Fruit fly (Drosophila melanogaster) whole organism, embryonic: ENCODE data around the gene TyrRII.
A peak's percentile ranks its signal among the peaks of the same experiment; 100 is the strongest.

Experiments used
- Ada2b ChIP-seq: fragments of 200-800 bp; sonication (Bioruptor generic); IDR thresholded peaks from 2 replicates; pipeline ENCODE4 v1.3.6; 2022; ENCODE audit warnings: missing biosample characterization, missing genetic modification characterization
- Bdp1 ChIP-seq: fragments of 200-800 bp; sonication (Bioruptor generic); optimal IDR thresholded peaks from 3 replicates; lab custom pipeline; 2016; ENCODE audit warnings: missing biosample characterization, missing genetic modification characterization
- CG10209 ChIP-seq: fragments of 200-800 bp; sonication (Bioruptor generic); optimal IDR thresholded peaks from 3 replicates; lab custom pipeline; 2017; ENCODE audit warnings: missing biosample characterization, mild to moderate bottlenecking, missing genetic modification characterization, missing genetic modification reagents
- CG11093 ChIP-seq: fragments of 200-800 bp; sonication (Bioruptor generic); IDR thresholded peaks from 3 replicates; pipeline ENCODE4 v1.3.6; 2022; ENCODE audit warnings: missing biosample characterization, missing genetic modification characterization
- CG11456 ChIP-seq: fragments of 200-800 bp; sonication (Bioruptor generic); IDR thresholded peaks from 3 replicates; pipeline ENCODE4 v1.3.6; 2022; ENCODE audit warnings: missing biosample characterization, missing genetic modification characterization
- CG11695 ChIP-seq: fragments of 200-800 bp; sonication (Bioruptor generic); IDR thresholded peaks from 3 replicates; pipeline ENCODE4 v1.3.6; 2022; ENCODE audit warnings: missing biosample characterization, missing genetic modification characterization
- CG12391 ChIP-seq: fragments of 200-800 bp; sonication (Bioruptor generic); optimal IDR thresholded peaks from 3 replicates; lab custom pipeline; 2018; ENCODE audit warnings: missing biosample characterization, mild to moderate bottlenecking, missing genetic modification characterization, moderate library complexity
- CG12659 ChIP-seq: fragments of 200-800 bp; sonication (Bioruptor generic); optimal IDR thresholded peaks from 3 replicates; lab custom pipeline; 2017; ENCODE audit warnings: mild to moderate bottlenecking, missing biosample characterization, missing genetic modification reagents, missing genetic modification characterization
- CG13123 ChIP-seq: fragments of 200-800 bp; sonication (Bioruptor generic); optimal IDR thresholded peaks from 2 replicates; lab custom pipeline; 2016; ENCODE audit warnings: missing biosample characterization, missing genetic modification characterization
- CG15479 ChIP-seq: fragments of 200-800 bp; sonication (Bioruptor generic); optimal IDR thresholded peaks from 3 replicates; lab custom pipeline; 2019; ENCODE audit warnings: missing biosample characterization, mild to moderate bottlenecking, missing genetic modification characterization, moderate library complexity
- CG15514 ChIP-seq: fragments of 200-800 bp; sonication (Bioruptor generic); optimal IDR thresholded peaks from 3 replicates; lab custom pipeline; 2017; ENCODE audit warnings: missing biosample characterization, missing genetic modification characterization, mild to moderate bottlenecking, moderate library complexity, missing genetic modification reagents
- CG15601 ChIP-seq: fragments of 200-800 bp; sonication (Bioruptor generic); optimal IDR thresholded peaks from 3 replicates; lab custom pipeline; 2019; ENCODE audit warnings: missing biosample characterization, mild to moderate bottlenecking, missing genetic modification characterization, moderate library complexity
- CG16813 ChIP-seq: fragments of 200-800 bp; sonication (Bioruptor generic); IDR thresholded peaks from 3 replicates; pipeline ENCODE4 v1.3.6; 2022; ENCODE audit warnings: missing biosample characterization, missing genetic modification characterization; ENCODE audit not compliant: partially characterized antibody
- CG17912 ChIP-seq: fragments of 200-800 bp; sonication (Bioruptor generic); optimal IDR thresholded peaks from 2 replicates; lab custom pipeline; 2018; ENCODE audit warnings: missing biosample characterization, mild to moderate bottlenecking, missing genetic modification characterization
- CG18599 ChIP-seq: fragments of 200-800 bp; sonication (Bioruptor generic); optimal IDR thresholded peaks from 3 replicates; lab custom pipeline; 2017; ENCODE audit warnings: missing biosample characterization, missing genetic modification characterization, mild to moderate bottlenecking, moderate library complexity, missing genetic modification reagents
- CG2120 ChIP-seq: fragments of 200-800 bp; sonication (Bioruptor generic); optimal IDR thresholded peaks from 3 replicates; lab custom pipeline; 2016; ENCODE audit warnings: missing biosample characterization, missing genetic modification characterization
- CG34376 ChIP-seq: fragments of 200-800 bp; sonication (Bioruptor generic); optimal IDR thresholded peaks from 2 replicates; lab custom pipeline; 2018; ENCODE audit warnings: missing biosample characterization, mild to moderate bottlenecking, missing genetic modification characterization
- CG3995 ChIP-seq: fragments of 200-800 bp; sonication (Bioruptor generic); optimal IDR thresholded peaks from 3 replicates; lab custom pipeline; 2016; ENCODE audit warnings: missing biosample characterization, missing genetic modification characterization
- CG42726 ChIP-seq: fragments of 200-800 bp; sonication (Bioruptor generic); IDR thresholded peaks from 2 replicates; pipeline ENCODE4 v1.3.6; 2022; ENCODE audit warnings: missing biosample characterization, missing genetic modification characterization; ENCODE audit not compliant: partially characterized antibody
- CG4617 ChIP-seq: fragments of 200-800 bp; sonication (Bioruptor generic); optimal IDR thresholded peaks from 3 replicates; lab custom pipeline; 2016; ENCODE audit warnings: missing biosample characterization, missing genetic modification characterization, borderline replicate concordance
- CG6654 ChIP-seq: fragments of 200-800 bp; sonication (Bioruptor generic); optimal IDR thresholded peaks from 2 replicates; lab custom pipeline; 2017; ENCODE audit warnings: missing biosample characterization, mild to moderate bottlenecking, missing genetic modification characterization
- CG6813 ChIP-seq: fragments of 200-800 bp; sonication (Bioruptor generic); optimal IDR thresholded peaks from 2 replicates; lab custom pipeline; 2017; ENCODE audit warnings: missing biosample characterization, missing genetic modification characterization, mild to moderate bottlenecking, moderate library complexity, missing genetic modification reagents
- CG8478 ChIP-seq: fragments of >200 bp; optimal IDR thresholded peaks from 2 replicates; lab custom pipeline; 2018
- CG9932 ChIP-seq: fragments of 200-800 bp; sonication (Bioruptor generic); IDR thresholded peaks from 2 replicates; pipeline ENCODE4 v1.3.6; 2022; ENCODE audit warnings: missing biosample characterization, missing genetic modification characterization
- Dbx ChIP-seq: fragments of 200-800 bp; sonication (Bioruptor generic); IDR thresholded peaks from 3 replicates; pipeline ENCODE4 v1.3.6; 2022; ENCODE audit warnings: missing biosample characterization, missing genetic modification characterization
- Doc2 ChIP-seq: fragments of 200-800 bp; sonication (Bioruptor generic); IDR thresholded peaks from 2 replicates; pipeline ENCODE4 v1.3.6; 2022; ENCODE audit warnings: missing biosample characterization, missing genetic modification characterization
- Elba2 ChIP-seq: fragments of 200-800 bp; sonication (Bioruptor generic); optimal IDR thresholded peaks from 3 replicates; lab custom pipeline; 2016; ENCODE audit warnings: missing biosample characterization, missing genetic modification characterization
- Gsc ChIP-seq: fragments of 200-800 bp; sonication (Bioruptor generic); IDR thresholded peaks from 2 replicates; pipeline ENCODE4 v1.3.6; 2022; ENCODE audit warnings: missing biosample characterization, missing genetic modification characterization
- HHEX ChIP-seq: fragments of 200-800 bp; sonication (Bioruptor generic); optimal IDR thresholded peaks from 3 replicates; lab custom pipeline; 2017; ENCODE audit warnings: missing biosample characterization, mild to moderate bottlenecking, missing genetic modification characterization, missing genetic modification reagents
- Hr78 ChIP-seq, 2 experiments: fragments of 200-800 bp in 1 of 2; fragments of >200 bp in 1 of 2; sonication (Bioruptor generic) in 1 of 2; optimal IDR thresholded peaks; 2 replicates each; lab custom pipeline; 2017 to 2019; ENCODE audit warnings: missing biosample characterization in 2 of 2, missing genetic modification characterization in 2 of 2, mild to moderate bottlenecking in 1 of 2, moderate library complexity in 1 of 2
- Jarid2 ChIP-seq: fragments of 200-800 bp; sonication (Bioruptor generic); optimal IDR thresholded peaks from 3 replicates; lab custom pipeline; 2017; ENCODE audit warnings: mild to moderate bottlenecking, missing biosample characterization, missing genetic modification reagents, missing genetic modification characterization
- MESR4 ChIP-seq: fragments of 200-800 bp; sonication (Bioruptor generic); optimal IDR thresholded peaks from 2 replicates; lab custom pipeline; 2018; ENCODE audit warnings: missing biosample characterization, mild to moderate bottlenecking, missing genetic modification characterization, moderate library complexity
- Mad ChIP-seq: fragments of 200-800 bp; sonication (Bioruptor generic); optimal IDR thresholded peaks from 2 replicates; lab custom pipeline; 2016; ENCODE audit warnings: missing biosample characterization, missing genetic modification characterization
- Med ChIP-seq: fragments of 200-800 bp; sonication (Bioruptor generic); peaks from one replicate; lab custom pipeline; 2016; ENCODE audit warnings: missing biosample characterization, missing genetic modification characterization, mild to moderate bottlenecking, inconsistent platforms, moderate library complexity
- Meics ChIP-seq: fragments of 200-800 bp; sonication (Bioruptor generic); optimal IDR thresholded peaks from 2 replicates; lab custom pipeline; 2017; ENCODE audit warnings: missing biosample characterization, mild to moderate bottlenecking, missing genetic modification characterization
- Sry-δ ChIP-seq: fragments of 200-800 bp; sonication (Bioruptor generic); optimal IDR thresholded peaks from 2 replicates; lab custom pipeline; 2016; ENCODE audit warnings: missing biosample characterization, missing genetic modification characterization
- abd-A ChIP-seq: fragments of 200-800 bp; sonication (Bioruptor generic); optimal IDR thresholded peaks from 3 replicates; lab custom pipeline; 2019; ENCODE audit warnings: missing biosample characterization, mild to moderate bottlenecking, missing genetic modification characterization, moderate library complexity
- ato ChIP-seq: fragments of 200-800 bp; sonication (Bioruptor generic); IDR thresholded peaks from 2 replicates; pipeline ENCODE4 v1.3.6; 2022; ENCODE audit warnings: missing biosample characterization, missing genetic modification characterization; ENCODE audit not compliant: partially characterized antibody
- bcd ChIP-seq: fragments of 200-800 bp; sonication (Bioruptor generic); optimal IDR thresholded peaks from 2 replicates; lab custom pipeline; 2017; ENCODE audit warnings: missing biosample characterization, mild to moderate bottlenecking, missing genetic modification characterization
- bigmax ChIP-seq: fragments of 200-800 bp; sonication (Bioruptor generic); optimal IDR thresholded peaks from 2 replicates; lab custom pipeline; 2018; ENCODE audit warnings: missing biosample characterization, mild to moderate bottlenecking, missing genetic modification characterization
- br ChIP-seq: fragments of >200 bp; optimal IDR thresholded peaks from 2 replicates; lab custom pipeline; 2017
- crol ChIP-seq: fragments of 200-800 bp; sonication (Bioruptor generic); IDR thresholded peaks from 2 replicates; pipeline ENCODE4 v1.3.6; 2022; ENCODE audit warnings: missing biosample characterization, missing genetic modification characterization
- dm ChIP-seq: fragments of 200-800 bp; sonication (Bioruptor generic); optimal IDR thresholded peaks from 3 replicates; lab custom pipeline; 2016; ENCODE audit warnings: missing biosample characterization, missing genetic modification characterization
- dmrt99B ChIP-seq: fragments of 200-800 bp; sonication (Bioruptor generic); optimal IDR thresholded peaks from 2 replicates; lab custom pipeline; 2018; ENCODE audit warnings: missing biosample characterization, mild to moderate bottlenecking, missing genetic modification characterization, moderate library complexity
- hkb ChIP-seq, 2 experiments: fragments of 200-800 bp in 1 of 2; fragments of >200 bp in 1 of 2; sonication (Bioruptor generic) in 1 of 2; IDR thresholded peaks in 1 of 2; optimal IDR thresholded peaks in 1 of 2; 2 replicates each; pipeline versions ENCODE4 v1.3.6 to Lab custom; 2017 to 2022; ENCODE audit warnings: missing biosample characterization in 1 of 2, missing genetic modification characterization in 1 of 2
- mld ChIP-seq: fragments of 200-800 bp; sonication (Bioruptor generic); IDR thresholded peaks from 3 replicates; pipeline ENCODE4 v1.3.6; 2022; ENCODE audit warnings: missing biosample characterization, missing genetic modification characterization; ENCODE audit not compliant: partially characterized antibody
- onecut ChIP-seq: fragments of 200-800 bp; sonication (Bioruptor generic); IDR thresholded peaks from 2 replicates; pipeline ENCODE4 v1.3.6; 2022; ENCODE audit warnings: missing biosample characterization, missing genetic modification characterization
- tx ChIP-seq: fragments of 200-800 bp; sonication (Bioruptor generic); optimal IDR thresholded peaks from 2 replicates; lab custom pipeline; 2016; ENCODE audit warnings: missing biosample characterization, missing genetic modification characterization
- vnd ChIP-seq: fragments of 200-800 bp; sonication (Bioruptor generic); IDR thresholded peaks from 3 replicates; pipeline ENCODE4 v1.3.6; 2022; ENCODE audit warnings: missing biosample characterization, missing genetic modification characterization; ENCODE audit not compliant: partially characterized antibody

TyrRII gene

DNA sequence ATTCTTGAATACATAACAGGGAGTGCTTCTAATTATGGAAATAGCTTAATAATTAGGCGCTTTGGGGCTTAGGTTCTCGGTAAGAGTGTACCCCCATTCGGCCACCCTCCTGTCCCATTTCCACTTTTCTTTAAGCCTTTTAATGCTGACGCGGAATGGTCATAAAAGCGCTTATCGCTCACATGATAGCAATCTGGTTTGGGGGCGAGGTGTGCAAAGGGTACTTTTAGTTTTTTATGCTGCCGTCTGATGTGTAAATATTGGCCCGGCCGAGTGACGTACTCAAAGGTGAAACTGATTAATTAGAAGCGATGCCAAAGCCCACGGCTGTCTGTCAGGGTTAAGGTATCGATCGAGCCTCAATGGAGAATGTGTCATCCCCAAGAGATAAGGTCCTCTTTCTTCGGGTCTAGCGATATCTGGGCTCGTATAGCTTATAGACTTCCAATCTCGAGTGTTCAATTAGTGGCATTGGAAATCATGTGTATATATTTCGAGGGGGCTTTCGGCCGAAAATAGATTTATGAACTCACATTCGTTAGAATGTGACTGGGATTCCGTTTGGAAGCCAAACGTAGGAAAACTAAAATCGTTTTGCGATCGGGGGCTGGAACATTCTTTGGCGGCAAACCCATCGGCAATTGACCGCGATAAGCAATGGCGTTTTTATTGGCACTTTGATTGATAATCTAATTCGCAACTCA lies 23.5 kb downstream of the TyrRII start (continued):
- TF ChIP-seq CG6813 (GFP tag; lab: Kevin White, UChicago): no peak
- TF ChIP-seq CG15514 (GFP tag; lab: Kevin White, UChicago): peak; percentile 29
- no peak for TF ChIP-seq CG3995 (GFP tag; lab: Kevin White, UChicago)
- no peak for TF ChIP-seq CG10209 (GFP tag; lab: Kevin White, UChicago)
- no peak for TF ChIP-seq tx (GFP tag; lab: Kevin White, UChicago)
- no peak for TF ChIP-seq Bdp1 (GFP tag; lab: Kevin White, UChicago)
- TF ChIP-seq CG6654 (GFP tag; lab: Kevin White, UChicago): no peak
- TF ChIP-seq CG13123 (GFP tag; lab: Kevin White, UChicago): no peak
- no peak for TF ChIP-seq Mad (GFP tag; lab: Kevin White, UChicago)
- TF ChIP-seq CG16813: no peak
- 0 out of 3 replicates have a peak, but pooled peaks have one; percentile 56 for TF ChIP-seq CG11456 (GFP tag; lab: Robert Waterston, UW)
- TF ChIP-seq Med (GFP tag; lab: Kevin White, UChicago): peak; percentile 57
- peak; percentile 39 for TF ChIP-seq CG34376 (GFP tag; lab: Kevin White, UChicago)
- no peak for TF ChIP-seq ato (GFP tag; lab: Robert Waterston, UW)
- TF ChIP-seq CG11093 (GFP tag; lab: Robert Waterston, UW): no peak
- TF ChIP-seq CG15479 (GFP tag; lab: Kevin White, UChicago): no peak
- no peak for TF ChIP-seq br (lab: Kevin White, UChicago)
- no peak for TF ChIP-seq Gsc (GFP tag; lab: Robert Waterston, UW)
- TF ChIP-seq CG8478: no peak
- TF ChIP-seq Jarid2 (GFP tag; lab: Kevin White, UChicago): no peak
- TF ChIP-seq MESR4 (GFP tag; lab: Kevin White, UChicago): no peak
- no peak for TF ChIP-seq hkb (optimal IDR thresholded peaks at IDR 0.05; lab: Kevin White, UChicago)
- no peak for TF ChIP-seq hkb (GFP tag; IDR thresholded peaks at IDR 0.05; lab: Robert Waterston, UW)
- TF ChIP-seq mld (GFP tag; lab: Robert Waterston, UW): no peak
- TF ChIP-seq abd-A: no peak
- 0 out of 3 replicates have a peak, but pooled peaks have one; percentile 6 for TF ChIP-seq Dbx (GFP tag; lab: Robert Waterston, UW)
- TF ChIP-seq onecut (GFP tag; lab: Robert Waterston, UW): no peak
- no peak for TF ChIP-seq Doc2 (GFP tag; lab: Robert Waterston, UW)
- no peak for TF ChIP-seq CG9932 (GFP tag; lab: Robert Waterston, UW)
- TF ChIP-seq Ada2b: no peak
- no peak for TF ChIP-seq CG42726
- no peak for TF ChIP-seq CG17912 (GFP tag; lab: Kevin White, UChicago)
- TF ChIP-seq CG12391 (tag; lab: Kevin White, UChicago): no peak
- no peak for TF ChIP-seq Elba2 (GFP tag; lab: Kevin White, UChicago)
- TF ChIP-seq dmrt99B (tag; lab: Kevin White, UChicago): no peak
- no peak for TF ChIP-seq CG2120 (GFP tag; lab: Kevin White, UChicago)
- TF ChIP-seq CG18599: peak; percentile 57
- no peak for TF ChIP-seq CG12659
- no peak for TF ChIP-seq HHEX
- no peak for TF ChIP-seq dm (GFP tag; lab: Kevin White, UChicago)
- peak; percentile 1 for TF ChIP-seq Meics (GFP tag; lab: Kevin White, UChicago)
- TF ChIP-seq CG11695 (GFP tag; lab: Robert Waterston, UW): no peak
- no peak for TF ChIP-seq bcd (GFP tag; lab: Kevin White, UChicago)
- no peak for TF ChIP-seq bigmax (GFP tag; lab: Kevin White, UChicago)
- peak in 1 of 2 experiments; percentile 82 for TF ChIP-seq Hr78 (GFP tag; optimal IDR thresholded peaks at IDR 0.05; lab: Kevin White, UChicago)
- no peak for TF ChIP-seq Sry-δ (GFP tag; lab: Kevin White, UChicago)
- peak; percentile 20; the same call in 1 of the 3 replicates for TF ChIP-seq vnd (GFP tag; lab: Robert Waterston, UW)
- peak; percentile 63 for TF ChIP-seq crol (GFP tag; lab: Robert Waterston, UW)
- TF ChIP-seq CG15601: no peak
- TF ChIP-seq CG4617 (GFP tag; lab: Kevin White, UChicago): no peak
